Worm (Caenorhabditis elegans) whole organism, L1 larva: Measurements from ENCODE around the gene sra-6.
A peak's percentile ranks its signal among the peaks of the same experiment; 100 is the strongest.

Source experiments
- C16A3.4 ChIP-seq: fragments of 150-350 bp; optimal IDR thresholded peaks from 2 replicates; lab custom pipeline; 2014; ENCODE audit warnings: missing biosample characterization, missing genetic modification characterization
- C34B4.2 ChIP-seq: sonication (generic microtip); optimal IDR thresholded peaks from 2 replicates; lab custom pipeline; 2017; ENCODE audit warnings: mild to moderate bottlenecking, missing genetic modification characterization, missing compliant biosample characterization
- aha-1 ChIP-seq: fragments of 150-350 bp; optimal IDR thresholded peaks from 2 replicates; lab custom pipeline; 2014; ENCODE audit warnings: missing biosample characterization, missing genetic modification characterization
- ama-1 ChIP-seq: fragments of 150-350 bp; optimal IDR thresholded peaks from 2 replicates; lab custom pipeline; 2014
- blmp-1 ChIP-seq: fragments of 150-350 bp; optimal IDR thresholded peaks from 2 replicates; lab custom pipeline; 2014; ENCODE audit warnings: missing biosample characterization, missing genetic modification characterization
- ceh-63 ChIP-seq: fragments of 200-800 bp; sonication (Bioruptor generic); optimal IDR thresholded peaks from 2 replicates; lab custom pipeline; 2018; ENCODE audit warnings: mild to moderate bottlenecking, missing genetic modification characterization, missing compliant biosample characterization
- ceh-82 ChIP-seq, 3 experiments: fragments of 150-350 bp in 1 of 3; sonication (generic microtip) in 2 of 3; optimal IDR thresholded peaks; 2 replicates each; lab custom pipeline; 2014 to 2017; ENCODE audit warnings: missing biosample characterization in 3 of 3, missing genetic modification characterization in 3 of 3
- ceh-88 ChIP-seq: fragments of 200-800 bp; sonication (Bioruptor generic); IDR thresholded peaks from 2 replicates; pipeline ENCODE4 v1.3.6; 2022; ENCODE audit warnings: missing genetic modification characterization, missing compliant biosample characterization
- ceh-90 ChIP-seq: sonication (generic microtip); optimal IDR thresholded peaks from 2 replicates; lab custom pipeline; 2016; ENCODE audit warnings: missing genetic modification characterization, missing compliant biosample characterization
- dpl-1 ChIP-seq, 3 experiments: fragments of 150-350 bp in 2 of 3; sonication (generic microtip) in 1 of 3; optimal IDR thresholded peaks; 2 replicates each; lab custom pipeline; 2014 to 2017; ENCODE audit warnings: missing biosample characterization in 3 of 3, missing genetic modification characterization in 3 of 3, missing genetic modification reagents in 3 of 3
- dsc-1 ChIP-seq: sonication (generic microtip); optimal IDR thresholded peaks from 2 replicates; lab custom pipeline; 2016; ENCODE audit warnings: mild to moderate bottlenecking, missing genetic modification characterization, missing compliant biosample characterization
- efl-1 ChIP-seq, 4 experiments: fragments of 150-350 bp; optimal IDR thresholded peaks in 3 of 4; peaks in 1 of 4; 1 replicate in 1 of 4; 2 replicates in 3 of 4; lab custom pipeline; 2014; ENCODE audit warnings: missing biosample characterization in 2 of 4, missing genetic modification characterization in 2 of 4, missing genetic modification reagents in 2 of 4
- efl-3 ChIP-seq: fragments of 200-800 bp; sonication (Bioruptor generic); optimal IDR thresholded peaks from 2 replicates; lab custom pipeline; 2018; ENCODE audit warnings: mild to moderate bottlenecking, missing genetic modification characterization, missing compliant biosample characterization
- egl-13 ChIP-seq: sonication (generic microtip); optimal IDR thresholded peaks from 2 replicates; lab custom pipeline; 2016; ENCODE audit warnings: missing genotype, missing genetic modification reagents, missing genetic modification characterization, missing compliant biosample characterization
- egl-27 ChIP-seq, 2 experiments: fragments of 150-350 bp in 1 of 2; sonication (generic microtip); optimal IDR thresholded peaks; 3 replicates each; lab custom pipeline; 2017 to 2018; ENCODE audit warnings: missing biosample characterization in 2 of 2, missing genetic modification characterization in 2 of 2, missing genetic modification reagents in 2 of 2
- elt-2 ChIP-seq: sonication (generic microtip); optimal IDR thresholded peaks from 2 replicates; lab custom pipeline; 2016; ENCODE audit warnings: missing genetic modification characterization, mild to moderate bottlenecking, inconsistent platforms, missing compliant biosample characterization, missing genetic modification reagents
- fkh-4 ChIP-seq: sonication (generic microtip); optimal IDR thresholded peaks from 2 replicates; lab custom pipeline; 2016; ENCODE audit warnings: missing compliant biosample characterization, missing genetic modification characterization, borderline replicate concordance
- fos-1 ChIP-seq: fragments of 150-350 bp; optimal IDR thresholded peaks from 2 replicates; lab custom pipeline; 2014; ENCODE audit warnings: missing biosample characterization, missing genetic modification characterization
- grh-1 ChIP-seq: fragments of 200-800 bp; sonication (Bioruptor generic); IDR thresholded peaks from 2 replicates; pipeline ENCODE4 v1.3.6; 2022; ENCODE audit warnings: missing genetic modification reagents, missing genetic modification characterization, missing compliant biosample characterization
- hlh-4 ChIP-seq: sonication (generic microtip); optimal IDR thresholded peaks from 2 replicates; lab custom pipeline; 2016; ENCODE audit warnings: mild to moderate bottlenecking, missing genetic modification characterization, missing compliant biosample characterization
- hpl-2 ChIP-seq: fragments of 150-350 bp; optimal IDR thresholded peaks from 2 replicates; lab custom pipeline; 2014; ENCODE audit warnings: missing biosample characterization, missing genetic modification reagents, missing genetic modification characterization
- isw-1 ChIP-seq: fragments of 200-800 bp; sonication (Bioruptor generic); IDR thresholded peaks from 2 replicates; pipeline ENCODE4 v1.3.6; 2022; ENCODE audit warnings: missing genetic modification characterization, missing compliant biosample characterization
- lin-13 ChIP-seq: fragments of 150-350 bp; optimal IDR thresholded peaks from 2 replicates; lab custom pipeline; 2014; ENCODE audit warnings: missing biosample characterization, missing genetic modification reagents, missing genetic modification characterization
- lin-14 ChIP-seq: fragments of 200-800 bp; sonication (Bioruptor generic); optimal IDR thresholded peaks from 2 replicates; lab custom pipeline; 2018; ENCODE audit warnings: mild to moderate bottlenecking, missing genetic modification characterization, moderate library complexity, missing compliant biosample characterization
- lir-3 ChIP-seq: sonication (generic microtip); optimal IDR thresholded peaks from 2 replicates; lab custom pipeline; 2016; ENCODE audit warnings: mild to moderate bottlenecking, missing genetic modification characterization, moderate library complexity, missing compliant biosample characterization; ENCODE audit not compliant: poor library complexity
- mab-9 ChIP-seq: fragments of 200-800 bp; sonication (Bioruptor generic); IDR thresholded peaks from 2 replicates; pipeline ENCODE4 v1.3.6; 2022; ENCODE audit warnings: missing genetic modification reagents, missing genetic modification characterization, missing compliant biosample characterization
- mep-1 ChIP-seq: fragments of 150-350 bp; optimal IDR thresholded peaks from 2 replicates; lab custom pipeline; 2014; ENCODE audit warnings: missing biosample characterization, missing genetic modification characterization
- nhr-11 ChIP-seq: fragments of 150-350 bp; optimal IDR thresholded peaks from 2 replicates; lab custom pipeline; 2014; ENCODE audit warnings: missing biosample characterization, missing genetic modification characterization
- nhr-19 ChIP-seq: fragments of 200-800 bp; sonication (Bioruptor generic); conservative IDR thresholded peaks from 2 replicates; pipeline ENCODE4 v1.3.6; 2022; ENCODE audit warnings: missing genetic modification characterization, missing compliant biosample characterization
- nhr-20 ChIP-seq: sonication (generic microtip); optimal IDR thresholded peaks from 2 replicates; lab custom pipeline; 2016; ENCODE audit warnings: mild to moderate bottlenecking, missing genetic modification characterization, missing compliant biosample characterization
- nhr-237 ChIP-seq: fragments of 150-350 bp; optimal IDR thresholded peaks from 2 replicates; lab custom pipeline; 2014; ENCODE audit warnings: missing biosample characterization, missing genetic modification characterization
- nhr-28 ChIP-seq: fragments of 150-350 bp; optimal IDR thresholded peaks from 2 replicates; lab custom pipeline; 2014; ENCODE audit warnings: missing biosample characterization, missing genetic modification characterization
- nhr-71 ChIP-seq: sonication (generic microtip); optimal IDR thresholded peaks from 2 replicates; lab custom pipeline; 2016; ENCODE audit warnings: mild to moderate bottlenecking, missing genetic modification characterization, moderate library complexity, missing compliant biosample characterization
- nhr-76 ChIP-seq: sonication (generic microtip); optimal IDR thresholded peaks from 2 replicates; lab custom pipeline; 2017; ENCODE audit warnings: missing biosample characterization, missing genetic modification characterization
- nhr-77 ChIP-seq: fragments of 150-350 bp; optimal IDR thresholded peaks from 2 replicates; lab custom pipeline; 2014; ENCODE audit warnings: missing biosample characterization, missing genetic modification characterization
- nhr-85 ChIP-seq: sonication (generic microtip); peaks from one replicate; lab custom pipeline; 2016; ENCODE audit warnings: missing genetic modification characterization, inconsistent platforms, missing compliant biosample characterization
- pax-3 ChIP-seq: fragments of 200-800 bp; sonication (Bioruptor generic); optimal IDR thresholded peaks from 2 replicates; lab custom pipeline; 2018; ENCODE audit warnings: mild to moderate bottlenecking, missing genetic modification characterization, moderate library complexity, missing compliant biosample characterization
- rnt-1 ChIP-seq: sonication (generic microtip); optimal IDR thresholded peaks from 2 replicates; lab custom pipeline; 2016; ENCODE audit warnings: mild to moderate bottlenecking, missing genetic modification characterization, moderate library complexity, missing compliant biosample characterization
- skn-1 ChIP-seq: fragments of 150-350 bp; optimal IDR thresholded peaks from 2 replicates; lab custom pipeline; 2014; ENCODE audit warnings: missing biosample characterization, missing genetic modification characterization
- sox-4 ChIP-seq: sonication (generic microtip); optimal IDR thresholded peaks from 2 replicates; lab custom pipeline; 2016; ENCODE audit warnings: missing genetic modification characterization, missing compliant biosample characterization
- sptf-1 ChIP-seq: fragments of 150-350 bp; optimal IDR thresholded peaks from 2 replicates; lab custom pipeline; 2014; ENCODE audit warnings: missing biosample characterization, missing genetic modification characterization
- sup-37 ChIP-seq: fragments of 200-800 bp; sonication (Bioruptor generic); optimal IDR thresholded peaks from 2 replicates; lab custom pipeline; 2018; ENCODE audit warnings: mild to moderate bottlenecking, missing genetic modification characterization, missing compliant biosample characterization
- tbx-2 ChIP-seq: sonication (generic microtip); optimal IDR thresholded peaks from 2 replicates; lab custom pipeline; 2016; ENCODE audit warnings: missing genetic modification characterization, missing compliant biosample characterization
- tlp-1 ChIP-seq: fragments of 150-350 bp; optimal IDR thresholded peaks from 2 replicates; lab custom pipeline; 2014; ENCODE audit warnings: missing biosample characterization, missing genetic modification characterization
- unc-130 ChIP-seq: fragments of 150-350 bp; optimal IDR thresholded peaks from 2 replicates; lab custom pipeline; 2017; ENCODE audit warnings: missing biosample characterization, missing genetic modification characterization, inconsistent platforms
- unc-30 ChIP-seq: sonication (generic microtip); optimal IDR thresholded peaks from 2 replicates; lab custom pipeline; 2017; ENCODE audit warnings: missing biosample characterization, missing genetic modification characterization
- unc-62 ChIP-seq: fragments of 150-350 bp; optimal IDR thresholded peaks from 2 replicates; lab custom pipeline; 2014; ENCODE audit warnings: missing biosample characterization, missing genetic modification reagents, missing genetic modification characterization
- vab-15 ChIP-seq: sonication (generic microtip); optimal IDR thresholded peaks from 2 replicates; lab custom pipeline; 2017; ENCODE audit warnings: missing genotype, mild to moderate bottlenecking, missing genetic modification characterization, missing compliant biosample characterization
- zag-1 ChIP-seq: fragments of 150-350 bp; optimal IDR thresholded peaks from 2 replicates; lab custom pipeline; 2014; ENCODE audit warnings: missing biosample characterization, missing genetic modification characterization
- ztf-11 ChIP-seq, 2 experiments: sonication (generic microtip); optimal IDR thresholded peaks; 2 replicates each; lab custom pipeline; 2016 to 2017; ENCODE audit warnings: missing genetic modification characterization in 2 of 2, missing biosample characterization in 1 of 2, missing compliant biosample characterization in 1 of 2

The sra-6 gene

ce11 chrII:9566045-9566444, 15.4 kb upstream of the sra-6 start (continued):
- TF ChIP-seq egl-27 (tag; optimal IDR thresholded peaks at IDR 0.05; lab: Kevin White, UChicago) = no peak
- TF ChIP-seq nhr-20 (tag; lab: Kevin White, UChicago) = peak; percentile 46
- TF ChIP-seq pax-3 (tag; lab: Kevin White, UChicago) = no peak
- no peak for TF ChIP-seq hpl-2 (GFP tag; lab: Kevin White, UChicago)
- no peak for TF ChIP-seq isw-1
- no peak for TF ChIP-seq nhr-28
- TF ChIP-seq nhr-77 (tag; lab: Kevin White, UChicago) = peak; percentile 17
- no peak for TF ChIP-seq ztf-11 (tag; optimal IDR thresholded peaks at IDR 0.05; lab: Kevin White, UChicago)
- TF ChIP-seq vab-15 (tag; lab: Kevin White, UChicago) = no peak
- no peak for TF ChIP-seq tlp-1 (tag; lab: Kevin White, UChicago)
- no peak for TF ChIP-seq ceh-63 (GFP tag; lab: Kevin White, UChicago)
- TF ChIP-seq skn-1 = no peak
- TF ChIP-seq aha-1 (tag; lab: Kevin White, UChicago) = no peak
- TF ChIP-seq lir-3 (tag; lab: Kevin White, UChicago) = no peak
- TF ChIP-seq tbx-2 (tag; lab: Kevin White, UChicago) = no peak
- no peak for TF ChIP-seq ceh-88 (GFP tag; lab: Robert Waterston, UW)
- TF ChIP-seq dsc-1 (tag; lab: Kevin White, UChicago) = peak; percentile 23
- TF ChIP-seq rnt-1 (tag; lab: Kevin White, UChicago) = peak; percentile 56
- no peak for TF ChIP-seq nhr-237 (tag; lab: Kevin White, UChicago)
- peak; percentile 21 to 28 for TF ChIP-seq efl-1 (optimal IDR thresholded peaks at IDR 0.05; lab: Kevin White, UChicago)
- TF ChIP-seq efl-1 (GFP tag; optimal IDR thresholded peaks at IDR 0.05 in 1 of 2; lab: Kevin White, UChicago) = peak; percentile 4 to 95
- TF ChIP-seq C34B4.2 (tag; lab: Kevin White, UChicago) = no peak
- TF ChIP-seq mep-1 = peak; percentile 36
- no peak for TF ChIP-seq ama-1 (lab: Kevin White, UChicago)
- TF ChIP-seq egl-13 (tag; lab: Kevin White, UChicago) = no peak
- no peak for TF ChIP-seq sox-4 (tag; lab: Kevin White, UChicago)
- no peak for TF ChIP-seq efl-3 (GFP tag; lab: Kevin White, UChicago)
- no peak for TF ChIP-seq unc-30 (tag; lab: Kevin White, UChicago)
- TF ChIP-seq elt-2 (tag; lab: Kevin White, UChicago) = no peak
- peak; percentile 61 for TF ChIP-seq C16A3.4 (tag; lab: Kevin White, UChicago)
- 0 out of 2 replicates have a peak, but pooled peaks have one; percentile 25 for TF ChIP-seq nhr-19
- TF ChIP-seq fkh-4 (tag; lab: Kevin White, UChicago) = no peak

- TF ChIP-seq grh-1 (GFP tag; lab: Robert Waterston, UW) (peak; percentile 73), lin-13 (GFP tag; lab: Kevin White, UChicago) (no peak), skn-1 (no peak), ceh-82 (tag; optimal IDR thresholded peaks at IDR 0.05; lab: Kevin White, UChicago) (no peak), hlh-4 (tag; lab: Kevin White, UChicago) (no peak), nhr-76 (tag; lab: Kevin White, UChicago) (no peak), unc-30 (tag; lab: Kevin White, UChicago) (no peak), ceh-90 (tag; lab: Kevin White, UChicago) (no peak), vab-15 (tag; lab: Kevin White, UChicago) (no peak), nhr-19 (no peak), nhr-71 (tag; lab: Kevin White, UChicago) (peak; percentile 47), efl-3 (GFP tag; lab: Kevin White, UChicago) (no peak), blmp-1 (peak; percentile 15), sup-37 (GFP tag; lab: Kevin White, UChicago) (no peak), fkh-4 (tag; lab: Kevin White, UChicago) (no peak), dpl-1 (GFP tag; optimal IDR thresholded peaks at IDR 0.05; lab: Kevin White, UChicago) (no peak), zag-1 (tag; lab: Kevin White, UChicago) (no peak), unc-62 (GFP tag; lab: Kevin White, UChicago) (no peak), sptf-1 (tag; lab: Kevin White, UChicago) (no peak), mab-9 (no peak), lir-3 (tag; lab: Kevin White, UChicago) (no peak), nhr-237 (tag; lab: Kevin White, UChicago) (no peak), unc-130 (no peak), nhr-11 (tag; lab: Kevin White, UChicago) (no peak), egl-27 (tag; optimal IDR thresholded peaks at IDR 0.05; lab: Kevin White, UChicago) (no peak), ceh-88 (GFP tag; lab: Robert Waterston, UW) (no peak), C16A3.4 (tag; lab: Kevin White, UChicago) (no peak), nhr-77 (tag; lab: Kevin White, UChicago) (no peak), nhr-85 (tag; lab: Kevin White, UChicago) (peak; percentile 94), ceh-63 (GFP tag; lab: Kevin White, UChicago) (no peak), nhr-28 (no peak), fos-1 (tag; lab: Kevin White, UChicago) (no peak), lin-14 (peak; percentile 72)
Measured at ce11 chrII:9560895-9561294, 10.3 kb upstream of the sra-6 start.
